Fruit fly (Drosophila melanogaster) whole organism: ENCODE data around the gene Rb97D.

Experiments
- CG8478 ChIP-seq: fragments of >200 bp; optimal IDR thresholded peaks from 2 replicates; lab custom pipeline; 2018; ENCODE audit warnings: inconsistent platforms
- pan ChIP-seq: fragments of >200 bp; optimal IDR thresholded peaks from 2 replicates; lab custom pipeline; 2017
- psq ChIP-seq: fragments of >200 bp; optimal IDR thresholded peaks from 2 replicates; lab custom pipeline; 2017

DNA sequence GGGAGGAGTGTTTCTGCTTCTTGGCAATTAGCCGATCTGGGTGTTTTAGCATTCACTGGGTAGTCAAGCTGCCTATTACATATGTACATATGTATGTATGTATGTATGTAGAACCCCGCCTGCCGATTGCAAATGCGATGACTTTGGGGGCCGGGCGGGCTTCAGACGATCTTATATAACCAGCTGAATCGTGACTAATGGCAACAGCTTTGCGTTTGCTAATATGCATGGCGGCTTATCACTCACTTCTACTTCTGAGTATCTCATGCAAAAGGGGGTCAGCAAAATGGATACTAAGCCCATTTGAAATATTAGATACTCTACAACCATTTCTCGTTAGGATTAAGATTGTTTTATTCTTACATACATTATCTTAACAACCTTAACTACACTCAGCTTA lies 20.7 kb upstream of the Rb97D start:
- TF ChIP-seq pan (no peak), CG8478 (lab: Kevin White, UChicago) (no peak), psq (no peak)
